Worm (Caenorhabditis elegans) whole organism, L3 larva: ENCODE data around the gene srh-206.

Experiments used
- ama-1 ChIP-seq: fragments of 150-350 bp; optimal IDR thresholded peaks from 2 replicates; lab custom pipeline; 2018
- fkh-10 ChIP-seq: sonication (generic microtip); optimal IDR thresholded peaks from 2 replicates; lab custom pipeline; 2017; ENCODE audit warnings: missing biosample characterization, missing genetic modification reagents, missing genetic modification characterization
- lsy-12 ChIP-seq: sonication (generic microtip); optimal IDR thresholded peaks from 2 replicates; lab custom pipeline; 2016; ENCODE audit warnings: mild to moderate bottlenecking, missing genetic modification characterization, missing compliant biosample characterization
- nhr-28 ChIP-seq: fragments of 150-350 bp; optimal IDR thresholded peaks from 2 replicates; lab custom pipeline; 2014; ENCODE audit warnings: missing biosample characterization, missing genetic modification characterization
- unc-62 ChIP-seq: fragments of 150-350 bp; sonication (generic microtip); optimal IDR thresholded peaks from 4 replicates; lab custom pipeline; 2014; ENCODE audit warnings: missing biosample characterization, missing genetic modification reagents, missing genetic modification characterization

ce11 chrV:16916079-16916478 is 38.6 kb downstream of the srh-206 start, which contains the start of gene F09C6.10:
- TF ChIP-seq lsy-12 (tag; lab: Kevin White, UChicago) (no peak), unc-62 (GFP tag; lab: Kevin White, UChicago) (no peak), nhr-28 (no peak), ama-1 (lab: Kevin White, UChicago) (no peak), fkh-10 (GFP tag; lab: Kevin White, UChicago) (no peak)
